Fruit fly (Drosophila melanogaster) whole organism, pupa: ENCODE results near the gene CARPB.

ENCODE experiments used
- CG15710 ChIP-seq: fragments of 200-800 bp; sonication (Bioruptor generic); optimal IDR thresholded peaks from 2 replicates; lab custom pipeline; 2018; ENCODE audit warnings: missing biosample characterization, mild to moderate bottlenecking, missing genetic modification characterization, moderate library complexity
- CG17806 ChIP-seq: fragments of 200-800 bp; sonication (Bioruptor generic); optimal IDR thresholded peaks from 2 replicates; lab custom pipeline; 2018; ENCODE audit warnings: missing biosample characterization, mild to moderate bottlenecking, missing genetic modification characterization, moderate library complexity
- CG32121 ChIP-seq: fragments of 200-800 bp; sonication (Bioruptor generic); IDR thresholded peaks from 2 replicates; pipeline ENCODE4 v1.3.6; 2022; ENCODE audit warnings: missing biosample characterization, missing genetic modification characterization
- EcR ChIP-seq: fragments of 200-800 bp; sonication (Bioruptor generic); optimal IDR thresholded peaks from 3 replicates; lab custom pipeline; 2019; ENCODE audit warnings: missing biosample characterization, missing genetic modification characterization, mild to moderate bottlenecking, moderate library complexity, missing genetic modification reagents

- no peak for TF ChIP-seq CG15710 (tag; lab: Kevin White, UChicago)
- no peak for TF ChIP-seq EcR (GFP tag; lab: Kevin White, UChicago)
- no peak for TF ChIP-seq CG32121 (GFP tag; lab: Robert Waterston, UW)
- TF ChIP-seq CG17806 = no peak
Observed at dm6 chrX:9794290-9794689, 11.3 kb downstream of the CARPB start.
